Fruit fly (Drosophila melanogaster) whole organism, embryonic: Measurements from ENCODE around the gene fan.

Source experiments
- Antp ChIP-seq: fragments of 200-800 bp; sonication (Bioruptor generic); optimal IDR thresholded peaks from 3 replicates; lab custom pipeline; 2016; ENCODE audit warnings: missing biosample characterization, missing genetic modification characterization
- CG10366 ChIP-seq: fragments of 200-800 bp; sonication (Bioruptor generic); IDR thresholded peaks from 2 replicates; pipeline ENCODE4 v1.3.6; 2022; ENCODE audit warnings: missing biosample characterization, missing genetic modification characterization
- CG11560 ChIP-seq: fragments of 200-800 bp; sonication (Bioruptor generic); IDR thresholded peaks from 3 replicates; pipeline ENCODE4 v1.3.6; 2022; ENCODE audit warnings: missing biosample characterization, missing genetic modification characterization
- CG11723 ChIP-seq: fragments of 200-800 bp; sonication (Bioruptor generic); optimal IDR thresholded peaks from 2 replicates; lab custom pipeline; 2017; ENCODE audit warnings: missing biosample characterization, mild to moderate bottlenecking, missing genetic modification characterization
- CG12236 ChIP-seq: fragments of 200-800 bp; sonication (Bioruptor generic); optimal IDR thresholded peaks from 2 replicates; lab custom pipeline; 2016; ENCODE audit warnings: missing biosample characterization, missing genetic modification characterization
- CG13123 ChIP-seq: fragments of 200-800 bp; sonication (Bioruptor generic); optimal IDR thresholded peaks from 2 replicates; lab custom pipeline; 2016; ENCODE audit warnings: missing biosample characterization, missing genetic modification characterization
- CG13624 ChIP-seq: fragments of 200-800 bp; sonication (Bioruptor generic); optimal IDR thresholded peaks from 2 replicates; lab custom pipeline; 2016; ENCODE audit warnings: missing biosample characterization, missing genetic modification characterization
- CG14014 ChIP-seq: fragments of 200-800 bp; sonication (Bioruptor generic); IDR thresholded peaks from 2 replicates; pipeline ENCODE4 v1.3.6; 2022; ENCODE audit warnings: missing biosample characterization, missing genetic modification characterization
- CG14050 ChIP-seq: fragments of 200-800 bp; sonication (Bioruptor generic); IDR thresholded peaks from 3 replicates; pipeline ENCODE4 v1.3.6; 2022; ENCODE audit warnings: missing biosample characterization, missing genetic modification characterization
- CG15696 ChIP-seq: fragments of 200-800 bp; sonication (Bioruptor generic); optimal IDR thresholded peaks from 2 replicates; lab custom pipeline; 2019; ENCODE audit warnings: missing biosample characterization, mild to moderate bottlenecking, missing genetic modification characterization, moderate library complexity
- CG16813 ChIP-seq: fragments of 200-800 bp; sonication (Bioruptor generic); IDR thresholded peaks from 3 replicates; pipeline ENCODE4 v1.3.6; 2022; ENCODE audit warnings: missing biosample characterization, missing genetic modification characterization; ENCODE audit not compliant: partially characterized antibody
- CG16863 ChIP-seq: fragments of 200-800 bp; sonication (Bioruptor generic); optimal IDR thresholded peaks from 3 replicates; lab custom pipeline; 2016; ENCODE audit warnings: missing biosample characterization, missing genetic modification characterization
- CG17612 ChIP-seq: fragments of 200-800 bp; sonication (Bioruptor generic); IDR thresholded peaks from 2 replicates; pipeline ENCODE4 v1.3.6; 2022; ENCODE audit warnings: missing biosample characterization, missing genetic modification characterization
- CG17829 ChIP-seq: fragments of 200-800 bp; optimal IDR thresholded peaks from 2 replicates; lab custom pipeline; 2019; ENCODE audit warnings: missing biosample characterization, mild to moderate bottlenecking, missing genetic modification characterization, moderate library complexity
- CG31365 ChIP-seq: fragments of 200-800 bp; sonication (Bioruptor generic); optimal IDR thresholded peaks from 2 replicates; lab custom pipeline; 2018; ENCODE audit warnings: missing biosample characterization, mild to moderate bottlenecking, missing genetic modification characterization
- CG32772 ChIP-seq: fragments of 200-800 bp; sonication (Bioruptor generic); IDR thresholded peaks from 2 replicates; pipeline ENCODE4 v1.3.6; 2022; ENCODE audit warnings: missing biosample characterization, missing genetic modification characterization
- CG42726 ChIP-seq: fragments of 200-800 bp; sonication (Bioruptor generic); IDR thresholded peaks from 2 replicates; pipeline ENCODE4 v1.3.6; 2022; ENCODE audit warnings: missing biosample characterization, missing genetic modification characterization; ENCODE audit not compliant: partially characterized antibody
- CG7372 ChIP-seq: fragments of 200-800 bp; sonication (Bioruptor generic); IDR thresholded peaks from 2 replicates; pipeline ENCODE4 v1.3.6; 2022; ENCODE audit warnings: missing biosample characterization, missing genetic modification characterization
- CG9817 ChIP-seq: fragments of 200-800 bp; sonication (Bioruptor generic); optimal IDR thresholded peaks from 2 replicates; lab custom pipeline; 2018; ENCODE audit warnings: missing biosample characterization, mild to moderate bottlenecking, missing genetic modification characterization, moderate library complexity
- Dp ChIP-seq: fragments of 200-800 bp; sonication (Bioruptor generic); optimal IDR thresholded peaks from 2 replicates; lab custom pipeline; 2018; ENCODE audit warnings: missing biosample characterization, mild to moderate bottlenecking, missing genetic modification characterization, moderate library complexity
- Drgx ChIP-seq: fragments of 200-800 bp; sonication (Bioruptor generic); IDR thresholded peaks from 2 replicates; pipeline ENCODE4 v1.3.6; 2022; ENCODE audit warnings: missing biosample characterization, missing genetic modification characterization
- E2f2 ChIP-seq: fragments of 200-800 bp; sonication (Bioruptor generic); IDR thresholded peaks from 2 replicates; pipeline ENCODE4 v1.3.6; 2022; ENCODE audit warnings: missing biosample characterization, missing genetic modification characterization
- Elba2 ChIP-seq: fragments of 200-800 bp; sonication (Bioruptor generic); optimal IDR thresholded peaks from 3 replicates; lab custom pipeline; 2016; ENCODE audit warnings: missing biosample characterization, missing genetic modification characterization
- Fer1 ChIP-seq: fragments of 200-800 bp; sonication (Bioruptor generic); optimal IDR thresholded peaks from 2 replicates; lab custom pipeline; 2017; ENCODE audit warnings: missing biosample characterization, mild to moderate bottlenecking, missing genetic modification characterization
- Fer2 ChIP-seq: fragments of 200-800 bp; sonication (Bioruptor generic); optimal IDR thresholded peaks from 2 replicates; lab custom pipeline; 2018; ENCODE audit warnings: missing biosample characterization, mild to moderate bottlenecking, missing genetic modification characterization, moderate library complexity
- Fer3 ChIP-seq: fragments of 200-800 bp; sonication (Bioruptor generic); optimal IDR thresholded peaks from 2 replicates; lab custom pipeline; 2018; ENCODE audit warnings: missing biosample characterization, mild to moderate bottlenecking, missing genetic modification characterization, moderate library complexity
- Max ChIP-seq: fragments of 200-800 bp; sonication (Bioruptor generic); optimal IDR thresholded peaks from 2 replicates; lab custom pipeline; 2016; ENCODE audit warnings: missing biosample characterization, mild to moderate bottlenecking, missing genetic modification characterization
- NfI ChIP-seq: fragments of 200-800 bp; sonication (Bioruptor generic); optimal IDR thresholded peaks from 3 replicates; lab custom pipeline; 2018; ENCODE audit warnings: missing biosample characterization, mild to moderate bottlenecking, missing genetic modification characterization, moderate library complexity
- Sin3A ChIP-seq: fragments of >200 bp; optimal IDR thresholded peaks from 2 replicates; lab custom pipeline; 2018
- Sox100B ChIP-seq: fragments of 200-800 bp; sonication (Bioruptor generic); optimal IDR thresholded peaks from 3 replicates; lab custom pipeline; 2018; ENCODE audit warnings: missing biosample characterization, mild to moderate bottlenecking, missing genetic modification characterization
- ara ChIP-seq: fragments of 200-800 bp; sonication (Bioruptor generic); IDR thresholded peaks from 2 replicates; pipeline ENCODE4 v1.3.6; 2022; ENCODE audit warnings: missing biosample characterization, missing genetic modification characterization
- cas ChIP-seq: fragments of 200-800 bp; sonication (Bioruptor generic); IDR thresholded peaks from 2 replicates; pipeline ENCODE4 v1.3.6; 2022; ENCODE audit warnings: missing biosample characterization, missing genetic modification characterization
- ci ChIP-seq: fragments of 200-800 bp; sonication (Bioruptor generic); IDR thresholded peaks from 3 replicates; pipeline ENCODE4 v1.3.6; 2022; ENCODE audit warnings: missing biosample characterization, missing genetic modification characterization
- disco-r ChIP-seq: fragments of 200-800 bp; sonication (Bioruptor generic); optimal IDR thresholded peaks from 2 replicates; lab custom pipeline; 2016; ENCODE audit warnings: missing biosample characterization, missing genetic modification characterization
- ems ChIP-seq: fragments of 200-800 bp; sonication (Bioruptor generic); optimal IDR thresholded peaks from 3 replicates; lab custom pipeline; 2016; ENCODE audit warnings: missing biosample characterization, missing genetic modification characterization
- esg ChIP-seq: fragments of 200-800 bp; sonication (Bioruptor generic); conservative IDR thresholded peaks from 2 replicates; pipeline ENCODE4 v1.3.6; 2022; ENCODE audit warnings: missing biosample characterization, missing genetic modification characterization
- ewg ChIP-seq: fragments of 200-800 bp; sonication (Bioruptor generic); optimal IDR thresholded peaks from 3 replicates; lab custom pipeline; 2017; ENCODE audit warnings: mild to moderate bottlenecking, missing biosample characterization, missing genetic modification reagents, missing genetic modification characterization
- fu2 ChIP-seq: fragments of 200-800 bp; sonication (Bioruptor generic); optimal IDR thresholded peaks from 2 replicates; lab custom pipeline; 2016; ENCODE audit warnings: missing biosample characterization, missing genetic modification characterization
- gcm ChIP-seq: fragments of 200-800 bp; sonication (Bioruptor generic); optimal IDR thresholded peaks from 2 replicates; lab custom pipeline; 2019; ENCODE audit warnings: missing biosample characterization, mild to moderate bottlenecking, missing genetic modification characterization, moderate library complexity
- gsb-n ChIP-seq: fragments of 200-800 bp; sonication (Bioruptor generic); optimal IDR thresholded peaks from 3 replicates; lab custom pipeline; 2018; ENCODE audit warnings: missing biosample characterization, mild to moderate bottlenecking, missing genetic modification characterization
- h ChIP-seq: fragments of >200 bp; optimal IDR thresholded peaks from 2 replicates; lab custom pipeline; 2017
- hbn ChIP-seq: fragments of 200-800 bp; sonication (Bioruptor generic); IDR thresholded peaks from 2 replicates; pipeline ENCODE4 v1.3.6; 2022; ENCODE audit warnings: missing biosample characterization, missing genetic modification characterization; ENCODE audit not compliant: partially characterized antibody
- ind ChIP-seq: fragments of 200-800 bp; sonication (Bioruptor generic); optimal IDR thresholded peaks from 3 replicates; lab custom pipeline; 2016; ENCODE audit warnings: missing biosample characterization, missing genetic modification characterization
- jigr1 ChIP-seq: fragments of 200-800 bp; sonication (Bioruptor generic); IDR thresholded peaks from 3 replicates; pipeline ENCODE4 v1.3.6; 2022; ENCODE audit warnings: missing biosample characterization, missing genetic modification characterization
- nerfin-2 ChIP-seq: fragments of 200-800 bp; sonication (Bioruptor generic); IDR thresholded peaks from 2 replicates; pipeline ENCODE4 v1.3.6; 2022; ENCODE audit warnings: missing biosample characterization, missing genetic modification characterization; ENCODE audit not compliant: partially characterized antibody
- oc ChIP-seq: fragments of 200-800 bp; sonication (Bioruptor generic); optimal IDR thresholded peaks from 2 replicates; lab custom pipeline; 2018; ENCODE audit warnings: missing biosample characterization, mild to moderate bottlenecking, missing genetic modification characterization, moderate library complexity
- org-1 ChIP-seq: fragments of 200-800 bp; sonication (Bioruptor generic); optimal IDR thresholded peaks from 2 replicates; lab custom pipeline; 2017; ENCODE audit warnings: missing biosample characterization, missing genetic modification characterization
- otp ChIP-seq: fragments of 200-800 bp; sonication (Bioruptor generic); IDR thresholded peaks from 3 replicates; pipeline ENCODE4, ENCODE4 v1.3.6; 2022; ENCODE audit warnings: missing biosample characterization, missing genetic modification characterization
- pb ChIP-seq: fragments of 200-800 bp; sonication (Bioruptor generic); optimal IDR thresholded peaks from 3 replicates; lab custom pipeline; 2016; ENCODE audit warnings: missing biosample characterization, missing genetic modification characterization
- sens-2 ChIP-seq: fragments of 200-800 bp; sonication (Bioruptor generic); IDR thresholded peaks from 2 replicates; pipeline ENCODE4 v1.3.6; 2022; ENCODE audit warnings: missing biosample characterization, missing genetic modification characterization
- sqz ChIP-seq: fragments of 200-800 bp; sonication (Bioruptor generic); optimal IDR thresholded peaks from 3 replicates; lab custom pipeline; 2018; ENCODE audit warnings: missing biosample characterization, mild to moderate bottlenecking, missing genetic modification characterization
- tup ChIP-seq: fragments of 200-800 bp; sonication (Bioruptor generic); optimal IDR thresholded peaks from 2 replicates; lab custom pipeline; 2016; ENCODE audit warnings: missing biosample characterization, mild to moderate bottlenecking, missing genetic modification characterization, moderate library complexity

fan gene

DNA sequence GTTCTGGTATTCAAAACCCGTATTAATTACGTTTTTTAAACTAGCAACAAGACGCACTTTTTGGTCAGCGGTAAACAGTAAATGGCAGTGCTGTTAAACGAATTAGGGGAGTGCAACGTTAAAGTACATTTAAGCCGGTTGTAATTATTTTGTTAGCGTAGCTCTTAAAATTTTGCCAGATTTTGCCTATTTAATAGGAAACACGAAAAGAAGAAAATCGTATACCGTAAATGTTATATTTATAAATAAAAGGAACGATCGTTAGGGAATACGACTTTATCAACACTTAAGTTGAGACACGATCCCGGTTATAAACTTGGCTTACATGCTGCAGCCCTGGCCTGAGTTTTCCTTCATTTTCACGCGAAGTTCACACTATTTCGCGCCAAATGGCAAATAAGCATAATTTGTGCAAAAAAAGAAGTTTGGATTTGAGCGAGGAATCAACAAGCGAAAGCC is 28.5 kb downstream of the fan start, which contains the start of the genes Setx and mus301 (continued):
- TF ChIP-seq CG17829 (tag; lab: Kevin White, UChicago) (no peak), CG42726 (GFP tag; lab: Robert Waterston, UW) (no peak), CG10366 (GFP tag; lab: Robert Waterston, UW) (peak; percentile 65), esg (peak; percentile 59), nerfin-2 (GFP tag; lab: Robert Waterston, UW) (no peak), ems (GFP tag; lab: Kevin White, UChicago) (peak; percentile 87), CG12236 (GFP tag; lab: Kevin White, UChicago) (peak; percentile 53), CG11723 (GFP tag; lab: Kevin White, UChicago) (peak; percentile 64), CG16863 (GFP tag; lab: Kevin White, UChicago) (peak; percentile 68), Elba2 (GFP tag; lab: Kevin White, UChicago) (peak; percentile 98), h (lab: Kevin White, UChicago) (no peak), CG17612 (GFP tag; lab: Robert Waterston, UW) (no peak), Sin3A (lab: Kevin White, UChicago) (peak; percentile 94), otp (GFP tag; lab: Robert Waterston, UW) (no peak), Dp (peak; percentile 85), CG14050 (GFP tag; lab: Robert Waterston, UW) (0 out of 3 replicates have a peak, but pooled peaks have one; percentile 10), pb (GFP tag; lab: Kevin White, UChicago) (peak; percentile 40), gsb-n (tag; lab: Kevin White, UChicago) (no peak), Fer2 (peak; percentile 52), NfI (GFP tag; lab: Kevin White, UChicago) (peak; percentile 80), ind (GFP tag; lab: Kevin White, UChicago) (peak; percentile 81), Sox100B (peak; percentile 70), ewg (GFP tag; lab: Kevin White, UChicago) (peak; percentile 66), cas (GFP tag; lab: Robert Waterston, UW) (peak; percentile 51; the same call in 1 of the 2 replicates), CG11560 (tag; lab: Robert Waterston, UW) (peak; percentile 60; the same call in 1 of the 3 replicates), E2f2 (GFP tag; lab: Robert Waterston, UW) (peak; percentile 91), sqz (no peak), ara (peak; percentile 59; the same call in 1 of the 2 replicates), CG9817 (peak; percentile 86), Antp (GFP tag; lab: Kevin White, UChicago) (peak; percentile 77), CG7372 (GFP tag; lab: Robert Waterston, UW) (peak; percentile 80), Max (GFP tag; lab: Kevin White, UChicago) (peak; percentile 91), org-1 (peak; percentile 5), sens-2 (GFP tag; lab: Robert Waterston, UW) (no peak; the same call in 1 of the 2 replicates), CG13624 (GFP tag; lab: Kevin White, UChicago) (peak; percentile 91), CG31365 (no peak), fu2 (GFP tag; lab: Kevin White, UChicago) (peak; percentile 82), disco-r (GFP tag; lab: Kevin White, UChicago) (peak; percentile 64), Drgx (GFP tag; lab: Robert Waterston, UW) (no peak), CG32772 (GFP tag; lab: Robert Waterston, UW) (peak; percentile 66), oc (tag; lab: Kevin White, UChicago) (no peak), CG14014 (peak; percentile 72), jigr1 (no peak), gcm (GFP tag; lab: Kevin White, UChicago) (no peak), Fer1 (GFP tag; lab: Kevin White, UChicago) (no peak), ci (GFP tag; lab: Robert Waterston, UW) (peak; percentile 58; the same call in 1 of the 3 replicates), Fer3 (tag; lab: Kevin White, UChicago) (peak; percentile 70), hbn (GFP tag; lab: Robert Waterston, UW) (no peak), CG15696 (peak; percentile 73), CG16813 (GFP tag; lab: Robert Waterston, UW) (no peak), tup (peak; percentile 70), CG13123 (peak; percentile 75)
